Fruit fly (Drosophila melanogaster) whole organism, embryonic: ENCODE data around the gene CG15160.

Experiments
- Bteb2 ChIP-seq: fragments of 200-800 bp; sonication (Bioruptor generic); optimal IDR thresholded peaks from 2 replicates; lab custom pipeline; 2016; ENCODE audit warnings: missing biosample characterization, missing genetic modification characterization
- CG11504 ChIP-seq: fragments of 200-800 bp; sonication (Bioruptor generic); optimal IDR thresholded peaks from 3 replicates; lab custom pipeline; 2019; ENCODE audit warnings: missing biosample characterization, mild to moderate bottlenecking, missing genetic modification characterization, moderate library complexity
- CG12104 ChIP-seq: fragments of 200-800 bp; sonication (Bioruptor generic); optimal IDR thresholded peaks from 3 replicates; lab custom pipeline; 2016; ENCODE audit warnings: missing biosample characterization, missing genetic modification characterization
- CG12219 ChIP-seq: fragments of 200-800 bp; sonication (Bioruptor generic); optimal IDR thresholded peaks from 3 replicates; lab custom pipeline; 2018; ENCODE audit warnings: missing biosample characterization, mild to moderate bottlenecking, missing genetic modification characterization
- CG1233 ChIP-seq: fragments of 200-800 bp; sonication (Bioruptor generic); optimal IDR thresholded peaks from 4 replicates; lab custom pipeline; 2018; ENCODE audit warnings: missing biosample characterization, mild to moderate bottlenecking, missing genetic modification characterization
- CG12769 ChIP-seq: fragments of 200-800 bp; sonication (Bioruptor generic); optimal IDR thresholded peaks from 2 replicates; lab custom pipeline; 2019; ENCODE audit warnings: missing biosample characterization, mild to moderate bottlenecking, missing genetic modification characterization, moderate library complexity
- CG13894 ChIP-seq: fragments of 200-800 bp; sonication (Bioruptor generic); optimal IDR thresholded peaks from 3 replicates; lab custom pipeline; 2018; ENCODE audit warnings: missing biosample characterization, mild to moderate bottlenecking, missing genetic modification characterization, moderate library complexity
- CG14710 ChIP-seq: fragments of 200-800 bp; sonication (Bioruptor generic); optimal IDR thresholded peaks from 3 replicates; lab custom pipeline; 2019; ENCODE audit warnings: missing biosample characterization, mild to moderate bottlenecking, missing genetic modification characterization, moderate library complexity
- CG1603 ChIP-seq: fragments of 200-800 bp; sonication (Bioruptor generic); optimal IDR thresholded peaks from 2 replicates; lab custom pipeline; 2019; ENCODE audit warnings: missing biosample characterization, mild to moderate bottlenecking, missing genetic modification characterization, moderate library complexity
- CG16813 ChIP-seq: fragments of 200-800 bp; sonication (Bioruptor generic); IDR thresholded peaks from 3 replicates; pipeline ENCODE4 v1.3.6; 2022; ENCODE audit warnings: missing biosample characterization, missing genetic modification characterization; ENCODE audit not compliant: partially characterized antibody
- CG17361 ChIP-seq: fragments of 200-800 bp; sonication (Bioruptor generic); IDR thresholded peaks from 3 replicates; pipeline ENCODE4 v1.3.6; 2022; ENCODE audit warnings: missing biosample characterization, missing genetic modification characterization
- CG17612 ChIP-seq: fragments of 200-800 bp; sonication (Bioruptor generic); IDR thresholded peaks from 2 replicates; pipeline ENCODE4 v1.3.6; 2022; ENCODE audit warnings: missing biosample characterization, missing genetic modification characterization
- CG1792 ChIP-seq: fragments of 200-800 bp; sonication (Bioruptor generic); optimal IDR thresholded peaks from 2 replicates; lab custom pipeline; 2016; ENCODE audit warnings: missing biosample characterization, missing genetic modification characterization
- CG2199 ChIP-seq: fragments of 200-800 bp; sonication (Bioruptor generic); IDR thresholded peaks from 3 replicates; pipeline ENCODE4 v1.3.6; 2022; ENCODE audit warnings: missing biosample characterization, missing genetic modification characterization
- CG31365 ChIP-seq: fragments of 200-800 bp; sonication (Bioruptor generic); optimal IDR thresholded peaks from 2 replicates; lab custom pipeline; 2018; ENCODE audit warnings: missing biosample characterization, mild to moderate bottlenecking, missing genetic modification characterization
- CG33557 ChIP-seq: fragments of 200-800 bp; sonication (Bioruptor generic); optimal IDR thresholded peaks from 2 replicates; lab custom pipeline; 2019; ENCODE audit warnings: missing biosample characterization, mild to moderate bottlenecking, missing genetic modification characterization, moderate library complexity
- CG43689 ChIP-seq: fragments of 200-800 bp; sonication (Bioruptor generic); IDR thresholded peaks from 2 replicates; pipeline ENCODE4 v1.3.6; 2022; ENCODE audit warnings: missing biosample characterization, missing genetic modification characterization
- CG7839 ChIP-seq: fragments of 200-800 bp; sonication (Bioruptor generic); optimal IDR thresholded peaks from 3 replicates; lab custom pipeline; 2018; ENCODE audit warnings: missing biosample characterization, mild to moderate bottlenecking, missing genetic modification characterization, moderate library complexity
- D19A ChIP-seq: fragments of 200-800 bp; optimal IDR thresholded peaks from 3 replicates; lab custom pipeline; 2019; ENCODE audit warnings: missing biosample characterization, mild to moderate bottlenecking, missing genetic modification characterization, moderate library complexity
- Doc2 ChIP-seq: fragments of 200-800 bp; sonication (Bioruptor generic); IDR thresholded peaks from 2 replicates; pipeline ENCODE4 v1.3.6; 2022; ENCODE audit warnings: missing biosample characterization, missing genetic modification characterization
- E2f2 ChIP-seq: fragments of 200-800 bp; sonication (Bioruptor generic); IDR thresholded peaks from 2 replicates; pipeline ENCODE4 v1.3.6; 2022; ENCODE audit warnings: missing biosample characterization, missing genetic modification characterization
- GATAe ChIP-seq: fragments of 200-800 bp; sonication (Bioruptor generic); conservative IDR thresholded peaks from 2 replicates; pipeline ENCODE4 v1.3.6; 2022; ENCODE audit warnings: missing biosample characterization, missing genetic modification characterization
- HLHmδ ChIP-seq: fragments of 200-800 bp; sonication (Bioruptor generic); optimal IDR thresholded peaks from 2 replicates; lab custom pipeline; 2018; ENCODE audit warnings: missing biosample characterization, mild to moderate bottlenecking, missing genetic modification characterization, moderate library complexity
- Hey ChIP-seq: fragments of 200-800 bp; sonication (Bioruptor generic); optimal IDR thresholded peaks from 3 replicates; lab custom pipeline; 2018; ENCODE audit warnings: missing biosample characterization, mild to moderate bottlenecking, missing genetic modification characterization
- HmgD ChIP-seq: fragments of 200-800 bp; sonication (Bioruptor generic); optimal IDR thresholded peaks from 3 replicates; lab custom pipeline; 2016; ENCODE audit warnings: missing biosample characterization, missing genetic modification characterization
- Hr39 ChIP-seq: fragments of >200 bp; optimal IDR thresholded peaks from 2 replicates; lab custom pipeline; 2017
- Med ChIP-seq: fragments of 200-800 bp; sonication (Bioruptor generic); peaks from one replicate; lab custom pipeline; 2016; ENCODE audit warnings: missing biosample characterization, missing genetic modification characterization, mild to moderate bottlenecking, inconsistent platforms, moderate library complexity
- Myb ChIP-seq: fragments of 200-800 bp; sonication (Bioruptor generic); optimal IDR thresholded peaks from 2 replicates; lab custom pipeline; 2016; ENCODE audit warnings: missing biosample characterization, missing genetic modification characterization
- NfI ChIP-seq: fragments of 200-800 bp; sonication (Bioruptor generic); optimal IDR thresholded peaks from 3 replicates; lab custom pipeline; 2018; ENCODE audit warnings: missing biosample characterization, mild to moderate bottlenecking, missing genetic modification characterization, moderate library complexity
- Optix ChIP-seq: fragments of 200-800 bp; sonication (Bioruptor generic); IDR thresholded peaks from 3 replicates; pipeline ENCODE4 v1.3.6; 2022; ENCODE audit warnings: missing biosample characterization, missing genetic modification characterization
- Side ChIP-seq: fragments of 200-800 bp; sonication (Bioruptor generic); optimal IDR thresholded peaks from 2 replicates; lab custom pipeline; 2016; ENCODE audit warnings: missing biosample characterization, missing genetic modification characterization
- Six4 ChIP-seq: fragments of 200-800 bp; sonication (Bioruptor generic); optimal IDR thresholded peaks from 2 replicates; lab custom pipeline; 2016; ENCODE audit warnings: missing biosample characterization, missing genetic modification characterization
- ase ChIP-seq: fragments of 200-800 bp; sonication (Bioruptor generic); IDR thresholded peaks from 3 replicates; pipeline ENCODE4 v1.3.6; 2022; ENCODE audit warnings: missing biosample characterization, missing genetic modification characterization
- bigmax ChIP-seq: fragments of 200-800 bp; sonication (Bioruptor generic); optimal IDR thresholded peaks from 2 replicates; lab custom pipeline; 2018; ENCODE audit warnings: missing biosample characterization, mild to moderate bottlenecking, missing genetic modification characterization
- btn ChIP-seq: fragments of 200-800 bp; sonication (Bioruptor generic); optimal IDR thresholded peaks from 2 replicates; lab custom pipeline; 2016; ENCODE audit warnings: missing biosample characterization, missing genetic modification characterization
- ci ChIP-seq: fragments of 200-800 bp; sonication (Bioruptor generic); IDR thresholded peaks from 3 replicates; pipeline ENCODE4 v1.3.6; 2022; ENCODE audit warnings: missing biosample characterization, missing genetic modification characterization
- disco-r ChIP-seq: fragments of 200-800 bp; sonication (Bioruptor generic); optimal IDR thresholded peaks from 2 replicates; lab custom pipeline; 2016; ENCODE audit warnings: missing biosample characterization, missing genetic modification characterization
- dmrt99B ChIP-seq: fragments of 200-800 bp; sonication (Bioruptor generic); optimal IDR thresholded peaks from 2 replicates; lab custom pipeline; 2018; ENCODE audit warnings: missing biosample characterization, mild to moderate bottlenecking, missing genetic modification characterization, moderate library complexity
- hth ChIP-seq: fragments of >200 bp; optimal IDR thresholded peaks from 2 replicates; lab custom pipeline; 2017; ENCODE audit warnings: inconsistent platforms
- jumu ChIP-seq: fragments of 200-800 bp; sonication (Bioruptor generic); optimal IDR thresholded peaks from 3 replicates; lab custom pipeline; 2016; ENCODE audit warnings: missing biosample characterization, missing genetic modification characterization
- klu ChIP-seq: fragments of 200-800 bp; sonication (Bioruptor generic); IDR thresholded peaks from 2 replicates; pipeline ENCODE4 v1.3.6; 2022; ENCODE audit warnings: missing biosample characterization, missing genetic modification characterization
- maf-S ChIP-seq: fragments of 200-800 bp; sonication (Bioruptor generic); optimal IDR thresholded peaks from 2 replicates; lab custom pipeline; 2016; ENCODE audit warnings: missing biosample characterization, missing genetic modification characterization
- mld ChIP-seq: fragments of 200-800 bp; sonication (Bioruptor generic); IDR thresholded peaks from 3 replicates; pipeline ENCODE4 v1.3.6; 2022; ENCODE audit warnings: missing biosample characterization, missing genetic modification characterization; ENCODE audit not compliant: partially characterized antibody
- oc ChIP-seq: fragments of 200-800 bp; sonication (Bioruptor generic); optimal IDR thresholded peaks from 2 replicates; lab custom pipeline; 2018; ENCODE audit warnings: missing biosample characterization, mild to moderate bottlenecking, missing genetic modification characterization, moderate library complexity
- ranshi ChIP-seq: fragments of 200-800 bp; sonication (Bioruptor generic); IDR thresholded peaks from 2 replicates; pipeline ENCODE4 v1.3.6; 2022; ENCODE audit warnings: missing biosample characterization, missing genetic modification characterization
- sd ChIP-seq: fragments of 200-800 bp; sonication (Bioruptor generic); optimal IDR thresholded peaks from 3 replicates; lab custom pipeline; 2018; ENCODE audit warnings: missing biosample characterization, mild to moderate bottlenecking, missing genetic modification characterization, moderate library complexity
- seq ChIP-seq: fragments of 200-800 bp; sonication (Bioruptor generic); IDR thresholded peaks from 2 replicates; pipeline ENCODE4 v1.3.6; 2022; ENCODE audit warnings: missing biosample characterization, missing genetic modification characterization
- slbo ChIP-seq: fragments of 200-800 bp; sonication (Bioruptor generic); IDR thresholded peaks from 2 replicates; pipeline ENCODE4 v1.3.6; 2022; ENCODE audit warnings: missing biosample characterization, missing genetic modification characterization
- sob ChIP-seq: fragments of 200-800 bp; sonication (Bioruptor generic); IDR thresholded peaks from 2 replicates; pipeline ENCODE4 v1.3.6; 2022; ENCODE audit warnings: missing biosample characterization, missing genetic modification characterization
- tio ChIP-seq: fragments of 200-800 bp; sonication (Bioruptor generic); optimal IDR thresholded peaks from 2 replicates; lab custom pipeline; 2017; ENCODE audit warnings: missing biosample characterization, missing genetic modification characterization, inconsistent platforms
- toy ChIP-seq: fragments of 200-800 bp; sonication (Bioruptor generic); IDR thresholded peaks from 2 replicates; pipeline ENCODE4 v1.3.6; 2022; ENCODE audit warnings: missing biosample characterization, missing genetic modification characterization
- tup ChIP-seq: fragments of 200-800 bp; sonication (Bioruptor generic); optimal IDR thresholded peaks from 2 replicates; lab custom pipeline; 2016; ENCODE audit warnings: missing biosample characterization, mild to moderate bottlenecking, missing genetic modification characterization, moderate library complexity
- unpg ChIP-seq: fragments of 200-800 bp; sonication (Bioruptor generic); optimal IDR thresholded peaks from 3 replicates; lab custom pipeline; 2018; ENCODE audit warnings: missing biosample characterization, mild to moderate bottlenecking, missing genetic modification characterization, moderate library complexity

Gene CG15160

DNA sequence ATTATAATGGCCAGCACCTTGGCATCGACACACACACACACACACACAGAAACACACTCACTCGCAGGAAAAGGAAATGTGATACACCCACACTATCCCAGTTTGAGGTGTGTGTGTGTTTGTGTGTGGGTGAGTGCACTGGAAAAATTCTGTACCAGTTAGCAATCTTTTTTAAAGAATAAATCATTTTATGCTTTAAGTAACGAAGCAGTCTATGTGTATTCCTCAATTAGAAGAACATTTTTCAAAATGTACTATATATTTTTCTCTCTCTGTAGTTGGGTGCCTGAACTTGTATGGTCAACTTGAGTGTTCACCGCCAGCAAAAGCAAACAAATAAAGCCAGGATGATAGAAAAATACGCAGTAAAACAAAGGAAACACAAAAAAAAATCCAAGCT is 6.1 kb upstream of the CG15160 start (continued):
- TF ChIP-seq tup (GFP tag; lab: Kevin White, UChicago) (no peak), CG33557 (GFP tag; lab: Kevin White, UChicago) (no peak), CG11504 (tag; lab: Kevin White, UChicago) (peak; percentile 42), klu (no peak), maf-S (GFP tag; lab: Kevin White, UChicago) (no peak), CG17612 (GFP tag; lab: Robert Waterston, UW) (no peak), tio (no peak), Med (GFP tag; lab: Kevin White, UChicago) (peak; percentile 70), dmrt99B (peak; percentile 45), jumu (GFP tag; lab: Kevin White, UChicago) (no peak), CG1233 (GFP tag; lab: Kevin White, UChicago) (peak; percentile 4), CG12104 (GFP tag; lab: Kevin White, UChicago) (no peak), sob (GFP tag; lab: Robert Waterston, UW) (peak; percentile 15; the same call in 1 of the 2 replicates), CG13894 (tag; lab: Kevin White, UChicago) (peak; percentile 21), ci (no peak), Hr39 (lab: Kevin White, UChicago) (no peak), HmgD (GFP tag; lab: Kevin White, UChicago) (no peak), Side (GFP tag; lab: Kevin White, UChicago) (no peak), CG1603 (tag; lab: Kevin White, UChicago) (peak; percentile 14), CG31365 (tag; lab: Kevin White, UChicago) (no peak), CG12219 (no peak), btn (no peak), E2f2 (no peak), ranshi (GFP tag; lab: Robert Waterston, UW) (peak; percentile 37; the same call in 1 of the 2 replicates), CG7839 (tag; lab: Kevin White, UChicago) (no peak), sd (tag; lab: Kevin White, UChicago) (no peak), HLHmδ (no peak), bigmax (GFP tag; lab: Kevin White, UChicago) (no peak), disco-r (GFP tag; lab: Kevin White, UChicago) (no peak), GATAe (GFP tag; lab: Robert Waterston, UW) (no peak), unpg (GFP tag; lab: Kevin White, UChicago) (no peak), NfI (GFP tag; lab: Kevin White, UChicago) (no peak), hth (no peak), mld (GFP tag; lab: Robert Waterston, UW) (no peak), CG17361 (GFP tag; lab: Robert Waterston, UW) (0 out of 3 replicates have a peak, but pooled peaks have one; percentile 21), Myb (no peak), D19A (tag; lab: Kevin White, UChicago) (no peak), toy (GFP tag; lab: Robert Waterston, UW) (no peak), slbo (GFP tag; lab: Robert Waterston, UW) (peak; percentile 52), CG14710 (tag; lab: Kevin White, UChicago) (no peak), Hey (tag; lab: Kevin White, UChicago) (no peak), CG1792 (GFP tag; lab: Kevin White, UChicago) (no peak), Doc2 (no peak), Bteb2 (no peak), oc (tag; lab: Kevin White, UChicago) (no peak), Optix (no peak), CG2199 (no peak), CG43689 (GFP tag; lab: Robert Waterston, UW) (no peak), CG16813 (GFP tag; lab: Robert Waterston, UW) (no peak), CG12769 (tag; lab: Kevin White, UChicago) (no peak), seq (GFP tag; lab: Robert Waterston, UW) (no peak), Six4 (GFP tag; lab: Kevin White, UChicago) (no peak), ase (no peak)
